Worm (Caenorhabditis elegans) whole organism, L4 larva: ENCODE results near the gene tatn-1.

Source experiments
- F49E8.2 ChIP-seq: sonication (generic microtip); optimal IDR thresholded peaks from 2 replicates; lab custom pipeline; 2016; ENCODE audit warnings: missing compliant biosample characterization, mild to moderate bottlenecking, missing genetic modification characterization, borderline replicate concordance
- R02D3.7 ChIP-seq: fragments of 150-350 bp; sonication (generic microtip); optimal IDR thresholded peaks from 3 replicates; lab custom pipeline; 2014; ENCODE audit warnings: missing biosample characterization, missing genetic modification characterization
- T20F7.1 ChIP-seq: fragments of 200-800 bp; sonication (Bioruptor generic); optimal IDR thresholded peaks from 2 replicates; lab custom pipeline; 2018; ENCODE audit warnings: mild to moderate bottlenecking, missing genetic modification characterization, missing compliant biosample characterization
- Y105C5A.15 ChIP-seq: fragments of 200-800 bp; sonication (Bioruptor generic); IDR thresholded peaks from 2 replicates; pipeline ENCODE4 v1.3.6; 2022; ENCODE audit warnings: missing genetic modification characterization, missing compliant biosample characterization
- Y5F2A.4 ChIP-seq: fragments of 200-800 bp; sonication (Bioruptor generic); optimal IDR thresholded peaks from 2 replicates; lab custom pipeline; 2018; ENCODE audit warnings: mild to moderate bottlenecking, missing genetic modification characterization, missing compliant biosample characterization
- aha-1 ChIP-seq: fragments of 150-350 bp; peaks from one replicate; lab custom pipeline; 2014; ENCODE audit warnings: missing biosample characterization, missing genetic modification characterization
- ama-1 ChIP-seq: fragments of 150-350 bp; optimal IDR thresholded peaks from 2 replicates; lab custom pipeline; 2014; ENCODE audit warnings: inconsistent platforms, mixed read lengths
- ceh-20 ChIP-seq: fragments of 200-800 bp; sonication (Bioruptor generic); IDR thresholded peaks from 2 replicates; pipeline ENCODE4 v1.3.6; 2022; ENCODE audit warnings: missing genetic modification reagents, missing genetic modification characterization, missing compliant biosample characterization
- ceh-44 ChIP-seq: fragments of 200-800 bp; sonication (Bioruptor generic); IDR thresholded peaks from 2 replicates; pipeline ENCODE4 v1.3.6; 2022; ENCODE audit warnings: missing genetic modification reagents, missing genetic modification characterization, missing compliant biosample characterization
- ceh-62 ChIP-seq: sonication (generic microtip); optimal IDR thresholded peaks from 2 replicates; lab custom pipeline; 2017; ENCODE audit warnings: missing biosample characterization, missing genetic modification characterization
- ceh-82 ChIP-seq: sonication (generic microtip); optimal IDR thresholded peaks from 2 replicates; lab custom pipeline; 2017; ENCODE audit warnings: missing biosample characterization, missing genetic modification characterization
- daf-12 ChIP-seq: fragments of 150-350 bp; optimal IDR thresholded peaks from 2 replicates; lab custom pipeline; 2014; ENCODE audit warnings: missing biosample characterization, missing genetic modification reagents, missing genetic modification characterization
- daf-16 ChIP-seq, 3 experiments: sonication (generic microtip); optimal IDR thresholded peaks; 2 replicates each; lab custom pipeline; 2016 to 2017; ENCODE audit warnings: missing genetic modification characterization in 3 of 3, missing genetic modification reagents in 3 of 3, mild to moderate bottlenecking in 2 of 3, missing compliant biosample characterization in 2 of 3, missing biosample characterization in 1 of 3, moderate library complexity in 1 of 3
- daf-19 ChIP-seq: fragments of 200-800 bp; sonication (Bioruptor generic); conservative IDR thresholded peaks from 2 replicates; pipeline ENCODE4 v1.3.6; 2022; ENCODE audit warnings: missing genetic modification characterization, missing compliant biosample characterization
- dmd-6 ChIP-seq: fragments of 200-800 bp; sonication (Bioruptor generic); IDR thresholded peaks from 2 replicates; pipeline ENCODE4 v1.3.6; 2022; ENCODE audit warnings: missing genetic modification reagents, missing genetic modification characterization, missing compliant biosample characterization
- duxl-1 ChIP-seq: sonication (generic microtip); optimal IDR thresholded peaks from 2 replicates; lab custom pipeline; 2016; ENCODE audit warnings: mild to moderate bottlenecking, missing genetic modification characterization, moderate library complexity, missing compliant biosample characterization; ENCODE audit not compliant: poor library complexity
- egl-43 ChIP-seq: fragments of 200-800 bp; sonication (Bioruptor generic); IDR thresholded peaks from 2 replicates; pipeline ENCODE4 v1.3.6; 2022; ENCODE audit warnings: missing genetic modification reagents, missing genetic modification characterization, missing compliant biosample characterization
- fkh-10 ChIP-seq: fragments of 150-350 bp; optimal IDR thresholded peaks from 2 replicates; lab custom pipeline; 2014; ENCODE audit warnings: missing biosample characterization, missing genetic modification reagents, missing genetic modification characterization
- gei-8 ChIP-seq: fragments of 200-800 bp; sonication (Bioruptor generic); optimal IDR thresholded peaks from 2 replicates; lab custom pipeline; 2018; ENCODE audit warnings: mild to moderate bottlenecking, missing genetic modification characterization, missing compliant biosample characterization
- hif-1 ChIP-seq, 2 experiments: sonication (generic microtip); optimal IDR thresholded peaks; 2 replicates each; lab custom pipeline; 2016 to 2017; ENCODE audit warnings: missing compliant biosample characterization in 2 of 2, missing genetic modification characterization in 2 of 2, missing genetic modification reagents in 2 of 2, missing genotype in 2 of 2, mild to moderate bottlenecking in 1 of 2
- hlh-11 ChIP-seq: fragments of 200-800 bp; sonication (Bioruptor generic); optimal IDR thresholded peaks from 2 replicates; lab custom pipeline; 2018; ENCODE audit warnings: mild to moderate bottlenecking, missing genetic modification characterization, missing compliant biosample characterization
- hlh-30 ChIP-seq: sonication (generic microtip); optimal IDR thresholded peaks from 2 replicates; lab custom pipeline; 2017; ENCODE audit warnings: antibody characterized with exemption, mild to moderate bottlenecking, missing genetic modification characterization, missing compliant biosample characterization; ENCODE audit not compliant: insufficient read depth
- lim-7 ChIP-seq: fragments of 200-800 bp; sonication (Bioruptor generic); IDR thresholded peaks from 2 replicates; pipeline ENCODE4 v1.3.6; 2022; ENCODE audit warnings: missing genetic modification characterization, missing compliant biosample characterization
- lir-3 ChIP-seq: sonication (generic microtip); optimal IDR thresholded peaks from 2 replicates; lab custom pipeline; 2016; ENCODE audit warnings: mild to moderate bottlenecking, missing genetic modification characterization, missing compliant biosample characterization
- madf-9 ChIP-seq: fragments of 200-800 bp; sonication (Bioruptor generic); conservative IDR thresholded peaks from 2 replicates; pipeline ENCODE4 v1.3.6; 2022; ENCODE audit warnings: missing genetic modification reagents, missing genetic modification characterization, missing compliant biosample characterization
- mdl-1 ChIP-seq, 2 experiments: fragments of 150-350 bp in 1 of 2; sonication (generic microtip) in 1 of 2; optimal IDR thresholded peaks; 2 replicates each; lab custom pipeline; 2014 to 2017; ENCODE audit warnings: missing biosample characterization in 2 of 2, missing genetic modification characterization in 2 of 2
- mdt-29 ChIP-seq: fragments of 200-800 bp; sonication (Bioruptor generic); IDR thresholded peaks from 2 replicates; pipeline ENCODE4 v1.3.6; 2022; ENCODE audit warnings: missing genetic modification reagents, missing genetic modification characterization, missing compliant biosample characterization
- mxl-2 ChIP-seq: fragments of 200-800 bp; sonication (Bioruptor generic); conservative IDR thresholded peaks from 2 replicates; pipeline ENCODE4 v1.3.6; 2022; ENCODE audit warnings: missing genetic modification reagents, missing genetic modification characterization, missing compliant biosample characterization
- mxl-3 ChIP-seq: fragments of 200-800 bp; sonication (Bioruptor generic); optimal IDR thresholded peaks from 2 replicates; lab custom pipeline; 2018; ENCODE audit warnings: mild to moderate bottlenecking, missing genetic modification characterization, missing compliant biosample characterization
- nhr-102 ChIP-seq: sonication (generic microtip); optimal IDR thresholded peaks from 2 replicates; lab custom pipeline; 2016; ENCODE audit warnings: mild to moderate bottlenecking, missing genetic modification characterization, moderate library complexity, missing compliant biosample characterization
- nhr-28 ChIP-seq: fragments of 150-350 bp; optimal IDR thresholded peaks from 2 replicates; lab custom pipeline; 2014; ENCODE audit warnings: missing biosample characterization, missing genetic modification characterization
- nhr-42 ChIP-seq: fragments of 200-800 bp; sonication (Bioruptor generic); IDR thresholded peaks from 2 replicates; pipeline ENCODE4 v1.3.6; 2022; ENCODE audit warnings: missing genetic modification characterization, missing compliant biosample characterization
- nhr-48 ChIP-seq: sonication (generic microtip); optimal IDR thresholded peaks from 2 replicates; lab custom pipeline; 2016; ENCODE audit warnings: mild to moderate bottlenecking, missing genetic modification characterization, missing compliant biosample characterization
- nhr-6 ChIP-seq: fragments of 150-350 bp; optimal IDR thresholded peaks from 2 replicates; lab custom pipeline; 2014; ENCODE audit warnings: missing biosample characterization, missing genetic modification characterization
- nhr-76 ChIP-seq: fragments of 150-350 bp; optimal IDR thresholded peaks from 2 replicates; lab custom pipeline; 2014; ENCODE audit warnings: missing biosample characterization, missing genetic modification characterization
- pha-4 ChIP-seq, 2 experiments: fragments of 150-350 bp in 1 of 2; fragments of 200-800 bp in 1 of 2; sonication (Bioruptor generic) in 1 of 2; IDR thresholded peaks in 1 of 2; optimal IDR thresholded peaks in 1 of 2; 2 replicates each; pipeline versions ENCODE4 v1.3.6 to Lab custom; 2014 to 2022; ENCODE audit warnings: missing genetic modification characterization in 2 of 2, missing genetic modification reagents in 2 of 2, missing biosample characterization in 1 of 2, missing compliant biosample characterization in 1 of 2
- php-3 ChIP-seq: fragments of 200-800 bp; sonication (Bioruptor generic); IDR thresholded peaks from 2 replicates; pipeline ENCODE4 v1.3.6; 2022; ENCODE audit warnings: missing genetic modification reagents, missing genetic modification characterization, missing compliant biosample characterization
- snpc-1.2 ChIP-seq: fragments of 200-800 bp; sonication (Bioruptor generic); IDR thresholded peaks from 2 replicates; pipeline ENCODE4 v1.3.6; 2022; ENCODE audit warnings: missing genetic modification reagents, missing genetic modification characterization, missing compliant biosample characterization
- spr-1 ChIP-seq: sonication (generic microtip); optimal IDR thresholded peaks from 2 replicates; lab custom pipeline; 2016; ENCODE audit warnings: mild to moderate bottlenecking, missing genetic modification characterization, missing compliant biosample characterization
- tra-1 ChIP-seq: fragments of 200-800 bp; sonication (Bioruptor generic); IDR thresholded peaks from 2 replicates; pipeline ENCODE4 v1.3.6; 2022; ENCODE audit warnings: missing genetic modification reagents, missing genetic modification characterization, missing compliant biosample characterization
- unc-130 ChIP-seq: sonication (generic microtip); optimal IDR thresholded peaks from 2 replicates; lab custom pipeline; 2016; ENCODE audit warnings: missing genetic modification reagents, missing genetic modification characterization, missing compliant biosample characterization
- vab-7 ChIP-seq: fragments of 200-800 bp; sonication (Bioruptor generic); IDR thresholded peaks from 2 replicates; pipeline ENCODE4 v1.3.6; 2022; ENCODE audit warnings: missing genetic modification reagents, missing genetic modification characterization, missing compliant biosample characterization
- zfp-3 ChIP-seq: fragments of 200-800 bp; sonication (Bioruptor generic); conservative IDR thresholded peaks from 2 replicates; pipeline ENCODE4 v1.3.6; 2022; ENCODE audit warnings: missing genetic modification reagents, missing genetic modification characterization, missing compliant biosample characterization
- zip-11 ChIP-seq: fragments of 200-800 bp; sonication (Bioruptor generic); IDR thresholded peaks from 2 replicates; pipeline ENCODE4 v1.3.6; 2022; ENCODE audit warnings: missing genetic modification characterization, missing compliant biosample characterization

Gene tatn-1

ce11 chrX:14808796-14809195 lies 18.0 kb downstream of the tatn-1 start (continued):
- TF ChIP-seq T20F7.1 (GFP tag; lab: Kevin White, UChicago) (peak; percentile 38), ceh-82 (tag; lab: Kevin White, UChicago) (no peak), aha-1 (tag; lab: Kevin White, UChicago) (peak; percentile 10), gei-8 (GFP tag; lab: Kevin White, UChicago) (no peak), unc-130 (GFP tag; lab: Kevin White, UChicago) (no peak), php-3 (GFP tag; lab: Robert Waterston, UW) (no peak), duxl-1 (peak; percentile 22), mxl-3 (no peak), ceh-44 (GFP tag; lab: Robert Waterston, UW) (no peak), nhr-42 (GFP tag; lab: Robert Waterston, UW) (0 out of 2 replicates have a peak, but pooled peaks have one; percentile 58), zip-11 (GFP tag; lab: Robert Waterston, UW) (no peak), vab-7 (GFP tag; lab: Robert Waterston, UW) (no peak), Y105C5A.15 (GFP tag; lab: Robert Waterston, UW) (no peak), nhr-6 (tag; lab: Kevin White, UChicago) (no peak), ama-1 (no peak), spr-1 (tag; lab: Kevin White, UChicago) (no peak), mxl-2 (GFP tag; lab: Robert Waterston, UW) (no peak), pha-4 (GFP tag; IDR thresholded peaks at IDR 0.05; lab: Robert Waterston, UW) (no peak), pha-4 (tag; optimal IDR thresholded peaks at IDR 0.05; lab: Kevin White, UChicago) (no peak), hif-1 (tag; optimal IDR thresholded peaks at IDR 0.05; lab: Kevin White, UChicago) (peak in 1 of 2 experiments; percentile 20), nhr-102 (tag; lab: Kevin White, UChicago) (no peak), fkh-10 (GFP tag; lab: Kevin White, UChicago) (no peak), madf-9 (GFP tag; lab: Robert Waterston, UW) (no peak), F49E8.2 (tag; lab: Kevin White, UChicago) (no peak), mdt-29 (GFP tag; lab: Robert Waterston, UW) (no peak)

ce11 chrX:14809905-14810304 lies 19.1 kb downstream of the tatn-1 start:
- TF ChIP-seq spr-1 (tag; lab: Kevin White, UChicago) (no peak), snpc-1.2 (no peak), nhr-42 (GFP tag; lab: Robert Waterston, UW) (no peak), ceh-62 (tag; lab: Kevin White, UChicago) (no peak), ceh-20 (GFP tag; lab: Robert Waterston, UW) (no peak), egl-43 (GFP tag; lab: Robert Waterston, UW) (no peak), daf-16 (GFP tag; optimal IDR thresholded peaks at IDR 0.05; lab: Kevin White, UChicago) (no peak), daf-16 (tag; optimal IDR thresholded peaks at IDR 0.05; lab: Kevin White, UChicago) (peak; percentile 50), zfp-3 (GFP tag; lab: Robert Waterston, UW) (no peak), daf-19 (no peak), dmd-6 (GFP tag; lab: Robert Waterston, UW) (peak; percentile 70), R02D3.7 (tag; lab: Kevin White, UChicago) (no peak), hlh-30 (tag; lab: Kevin White, UChicago) (peak; percentile 54), lim-7 (no peak), mdl-1 (tag; optimal IDR thresholded peaks at IDR 0.05; lab: Kevin White, UChicago) (no peak), daf-12 (tag; lab: Kevin White, UChicago) (no peak), nhr-28 (peak; percentile 9), Y5F2A.4 (GFP tag; lab: Kevin White, UChicago) (no peak), nhr-76 (tag; lab: Kevin White, UChicago) (no peak), hlh-11 (peak; percentile 20), T20F7.1 (GFP tag; lab: Kevin White, UChicago) (peak; percentile 41), nhr-48 (tag; lab: Kevin White, UChicago) (no peak), lir-3 (tag; lab: Kevin White, UChicago) (no peak), tra-1 (GFP tag; lab: Robert Waterston, UW) (0 out of 2 replicates have a peak, but pooled peaks have one; percentile 22), mxl-2 (GFP tag; lab: Robert Waterston, UW) (peak; percentile 96)
